Fruit fly (Drosophila melanogaster): ENCODE measurements around the gene Nup154.
A peak's percentile ranks its signal among the peaks of the same experiment; 100 is the strongest.

Gene Nup154

DNA sequence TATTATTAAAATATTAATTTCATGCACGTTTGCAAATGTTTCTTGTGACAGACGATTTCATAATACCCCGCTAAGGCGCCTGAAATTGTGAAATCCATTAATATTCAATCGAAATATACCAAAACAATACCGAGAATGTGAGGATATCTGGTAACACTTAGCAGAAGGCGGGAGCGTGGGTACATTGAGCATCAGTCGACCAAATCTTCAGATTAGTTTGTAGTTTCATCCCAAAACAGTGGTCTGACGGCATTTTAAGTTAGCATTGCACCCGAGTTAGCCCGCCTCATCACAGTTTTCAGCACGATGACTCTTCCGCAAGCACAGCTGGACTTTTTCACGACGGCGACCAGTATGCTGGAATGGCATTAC is at the start of gene Nup154 (continued):
- TF ChIP-seq exex (tag; optimal IDR thresholded peaks at IDR 0.05): no peak
- no peak for TF ChIP-seq Camta (GFP tag; optimal IDR thresholded peaks at IDR 0.05)
- no peak for TF ChIP-seq CkIIα-i1 (GFP tag; IDR thresholded peaks at IDR 0.05)
- no peak for TF ChIP-seq Hey (tag; optimal IDR thresholded peaks at IDR 0.05)
- no peak for TF ChIP-seq gcm (GFP tag; optimal IDR thresholded peaks at IDR 0.05)
- TF ChIP-seq sisA (GFP tag; IDR thresholded peaks at IDR 0.05): no peak
- TF ChIP-seq gfzf (GFP tag; optimal IDR thresholded peaks at IDR 0.05): peak; percentile 51
- no peak for TF ChIP-seq tna (GFP tag; IDR thresholded peaks at IDR 0.05; ENCODE audit: partially characterized antibody)
- TF ChIP-seq CG4707 (GFP tag; optimal IDR thresholded peaks at IDR 0.05): no peak
- no peak for TF ChIP-seq Kr (GFP tag; optimal IDR thresholded peaks at IDR 0.05)
- no peak for TF ChIP-seq CG6272 (GFP tag; IDR thresholded peaks at IDR 0.05)
- TF ChIP-seq maf-S (GFP tag; optimal IDR thresholded peaks at IDR 0.05): no peak
- TF ChIP-seq tap (tag; optimal IDR thresholded peaks at IDR 0.05): no peak
- no peak for TF ChIP-seq BEAF-32 (GFP tag; optimal IDR thresholded peaks at IDR 0.05)
- 0 out of 2 replicates have a peak, but pooled peaks have one; percentile 13 for TF ChIP-seq Scr (GFP tag; IDR thresholded peaks at IDR 0.05; ENCODE audit: partially characterized antibody)
- TF ChIP-seq MBD-R2 (GFP tag; IDR thresholded peaks at IDR 0.05): peak; percentile 76
- no peak for TF ChIP-seq oc (tag; optimal IDR thresholded peaks at IDR 0.05)
- TF ChIP-seq repo (GFP tag; optimal IDR thresholded peaks at IDR 0.05): no peak
- TF ChIP-seq CG13296 (GFP tag; optimal IDR thresholded peaks at IDR 0.05): no peak
- no peak for TF ChIP-seq Ptx1 (GFP tag; IDR thresholded peaks at IDR 0.05)
- TF ChIP-seq CG9797 (GFP tag; optimal IDR thresholded peaks at IDR 0.05): peak; percentile 33
- TF ChIP-seq bab2 (GFP tag; optimal IDR thresholded peaks at IDR 0.05): no peak
- no peak for TF ChIP-seq CG17359 (tag; optimal IDR thresholded peaks at IDR 0.05)
- TF ChIP-seq ATbp (GFP tag; optimal IDR thresholded peaks at IDR 0.05): no peak
- no peak for TF ChIP-seq pb (GFP tag; optimal IDR thresholded peaks at IDR 0.05)
- no peak for TF ChIP-seq inv (GFP tag; IDR thresholded peaks at IDR 0.05; ENCODE audit: partially characterized antibody)
- no peak for TF ChIP-seq gro (GFP tag; optimal IDR thresholded peaks at IDR 0.05)
- no peak for TF ChIP-seq CG17361 (GFP tag; IDR thresholded peaks at IDR 0.05)
- TF ChIP-seq az2 (GFP tag; optimal IDR thresholded peaks at IDR 0.05): no peak
- no peak for TF ChIP-seq Eip74EF (GFP tag; optimal IDR thresholded peaks at IDR 0.05)
- TF ChIP-seq psq (GFP tag; optimal IDR thresholded peaks at IDR 0.05): no peak
- no peak for TF ChIP-seq CG10431 (GFP tag; optimal IDR thresholded peaks at IDR 0.05)
- TF ChIP-seq chinmo (GFP tag; IDR thresholded peaks at IDR 0.05; ENCODE audit: partially characterized antibody): no peak
- TF ChIP-seq CG11247 (GFP tag; IDR thresholded peaks at IDR 0.05): no peak

DNA sequence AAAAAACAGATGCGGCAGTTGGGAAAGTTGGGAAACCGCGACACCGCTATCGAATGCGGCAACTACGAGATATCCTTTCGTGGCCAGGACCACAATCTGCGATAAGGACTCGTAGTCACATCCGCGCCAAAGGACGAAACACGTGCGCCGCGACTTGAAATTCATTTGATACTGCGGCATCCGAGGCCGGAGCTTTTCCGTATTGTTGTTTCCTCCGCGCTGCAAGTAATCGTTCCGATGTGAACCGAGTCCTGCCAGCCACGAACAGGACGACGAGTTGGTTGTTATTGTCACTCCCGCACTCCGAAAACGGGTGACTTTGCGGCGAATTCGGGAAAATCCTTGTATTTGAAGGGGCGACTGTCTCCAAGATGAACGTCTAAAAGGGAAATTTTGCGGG is 40.6 kb upstream of the Nup154 start, which contains the start of gene dpr2:
TSS of gene dpr2 (minus strand) at position 175 of the 400 bp plus-strand sequence.
- TF ChIP-seq Deaf1 (tag; optimal IDR thresholded peaks at IDR 0.05) (peak; percentile 94), gcm2 (GFP tag; optimal IDR thresholded peaks at IDR 0.05) (no peak), z (GFP tag; IDR thresholded peaks at IDR 0.05) (0 out of 3 replicates have a peak, but pooled peaks have one; percentile 23)

DNA sequence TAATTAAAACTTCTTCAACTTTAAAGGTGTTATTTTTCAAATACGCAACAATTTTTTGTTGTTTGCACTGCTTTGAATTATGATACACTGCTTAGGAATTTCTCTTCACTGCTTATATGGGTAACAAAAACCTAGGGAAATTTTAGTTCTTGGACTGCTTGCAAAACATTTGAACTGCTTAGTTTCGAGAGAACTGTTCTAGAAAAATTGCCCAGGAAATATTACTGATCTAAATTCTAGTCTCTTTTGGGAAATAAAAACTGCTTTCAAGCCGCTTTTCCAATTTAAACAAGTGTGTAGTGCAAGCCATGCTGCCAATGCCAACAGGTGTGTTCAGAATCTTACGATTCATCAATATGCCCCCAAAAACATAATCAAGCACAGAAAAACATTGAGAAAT is 40.1 kb upstream of the Nup154 start:
- peak; percentile 49 for TF ChIP-seq pita (GFP tag; optimal IDR thresholded peaks at IDR 0.05)
- TF ChIP-seq D19A (tag; optimal IDR thresholded peaks at IDR 0.05): no peak
- peak; percentile 9 for TF ChIP-seq pzg (GFP tag; optimal IDR thresholded peaks at IDR 0.05)
- TF ChIP-seq Six4 (GFP tag; optimal IDR thresholded peaks at IDR 0.05): no peak
- TF ChIP-seq chinmo (GFP tag; IDR thresholded peaks at IDR 0.05; ENCODE audit: partially characterized antibody): no peak
- TF ChIP-seq Hr51 (GFP tag; optimal IDR thresholded peaks at IDR 0.05): no peak
- TF ChIP-seq p53 (GFP tag; optimal IDR thresholded peaks at IDR 0.05): no peak
- TF ChIP-seq nerfin-2 (GFP tag; IDR thresholded peaks at IDR 0.05; ENCODE audit: partially characterized antibody): no peak
- no peak for TF ChIP-seq gce (GFP tag; IDR thresholded peaks at IDR 0.05)
- TF ChIP-seq sqz (GFP tag; optimal IDR thresholded peaks at IDR 0.05): no peak
- TF ChIP-seq org-1 (GFP tag; optimal IDR thresholded peaks at IDR 0.05): no peak
- peak; percentile 52 for TF ChIP-seq CG1603 (tag; optimal IDR thresholded peaks at IDR 0.05)
- TF ChIP-seq CG18599 (GFP tag; optimal IDR thresholded peaks at IDR 0.05): no peak
- TF ChIP-seq B-H1 (GFP tag; IDR thresholded peaks at IDR 0.05): no peak
- no peak; the same call in 1 of the 2 replicates for TF ChIP-seq inv (GFP tag; IDR thresholded peaks at IDR 0.05; ENCODE audit: partially characterized antibody)
